Fruit fly (Drosophila melanogaster): Measurements from ENCODE around the gene CG14731.

The CG14731 gene

DNA sequence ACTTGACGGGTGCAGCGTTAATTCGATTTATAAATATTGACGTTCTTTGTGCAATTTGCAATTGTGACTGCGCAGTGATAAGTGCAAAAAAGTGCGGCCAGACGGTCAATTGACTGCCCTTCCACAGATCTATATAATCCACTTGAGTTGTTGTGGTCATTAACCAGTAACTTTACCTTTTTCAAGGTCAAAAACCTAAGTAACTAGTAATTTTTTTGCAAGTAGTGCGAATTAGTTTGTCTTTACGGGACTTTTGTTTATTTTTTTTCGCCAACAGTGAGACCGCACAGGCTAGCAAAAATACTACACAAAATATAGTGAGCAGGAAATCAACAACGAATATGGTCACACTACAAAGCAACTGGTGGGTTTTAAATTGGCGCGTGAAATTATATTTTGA lies 43.6 kb downstream of the CG14731 start, which contains the start of gene Tango9 (continued):
- TF ChIP-seq achi (GFP tag; optimal IDR thresholded peaks at IDR 0.05) (peak; percentile 20), CG1621 (tag; optimal IDR thresholded peaks at IDR 0.05) (peak; percentile 45), CG16779 (tag; optimal IDR thresholded peaks at IDR 0.05) (no peak), CG8632 (GFP tag; optimal IDR thresholded peaks at IDR 0.05) (peak; percentile 12), CG34406 (GFP tag; optimal IDR thresholded peaks at IDR 0.05) (peak; percentile 32), CG8119 (GFP tag; IDR thresholded peaks at IDR 0.05) (no peak), vri (GFP tag; optimal IDR thresholded peaks at IDR 0.05) (peak; percentile 29), CG10669 (GFP tag; optimal IDR thresholded peaks at IDR 0.05) (peak; percentile 1), pdm3 (GFP tag; optimal IDR thresholded peaks at IDR 0.05) (peak; percentile 31), svp (GFP tag) (peak; percentile 84), CG15336 (GFP tag; IDR thresholded peaks at IDR 0.05) (0 out of 2 replicates have a peak, but pooled peaks have one; percentile 25), CG10631 (GFP tag; optimal IDR thresholded peaks at IDR 0.05) (peak; percentile 17), Smox (GFP tag; optimal IDR thresholded peaks at IDR 0.05) (no peak), CG6808 (GFP tag; optimal IDR thresholded peaks at IDR 0.05) (peak; percentile 25), CG11294 (GFP tag; IDR thresholded peaks at IDR 0.05) (no peak), spab (GFP tag; optimal IDR thresholded peaks at IDR 0.05) (peak; percentile 8), Eip78C (GFP tag) (peak; percentile 76), ss (GFP tag; optimal IDR thresholded peaks at IDR 0.05) (peak; percentile 9 to 47), Sox15 (GFP tag; optimal IDR thresholded peaks at IDR 0.05) (no peak)

DNA sequence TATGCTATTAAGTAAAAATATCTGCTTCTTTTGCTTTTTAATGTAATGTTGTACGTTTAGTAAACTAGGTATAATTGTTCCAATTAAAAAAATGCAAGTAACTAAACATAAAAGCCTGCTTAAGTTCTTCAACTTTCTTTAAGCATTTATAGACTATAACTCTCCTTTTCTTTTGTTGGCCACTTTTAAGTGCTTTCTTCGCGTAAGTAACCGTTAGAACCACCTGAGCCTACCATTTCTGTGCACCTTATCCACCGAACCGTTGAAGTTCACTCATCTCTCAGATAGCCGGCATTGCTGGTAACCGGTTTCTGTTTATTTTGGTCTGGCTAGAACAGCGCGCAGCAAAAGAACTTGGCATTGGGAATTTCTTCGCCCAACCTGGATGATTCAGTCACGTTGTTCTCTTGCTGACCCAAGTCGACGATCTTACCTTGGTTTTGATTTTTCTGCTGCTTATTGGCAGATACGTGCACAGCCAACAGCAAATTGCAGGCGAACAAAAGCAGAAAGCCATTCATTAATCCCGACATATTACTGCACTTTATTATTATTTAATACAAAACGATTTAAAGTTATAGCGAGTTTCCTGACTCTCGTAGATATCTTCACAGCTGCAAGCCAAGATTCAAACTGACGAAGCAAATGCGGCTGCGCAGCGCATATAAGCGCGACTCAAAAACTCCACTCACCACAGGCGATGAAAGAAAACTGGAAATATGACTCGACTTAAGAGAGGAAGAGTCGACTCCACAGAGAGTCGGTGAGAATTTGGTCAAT lies 45.7 kb downstream of the CG14731 start, which contains the start of gene CG10005:
Gene CG10005, minus strand, starts transcription at position 642 of the 780 bp plus-strand sequence.
- peak; percentile 15 for TF ChIP-seq dsx (GFP tag; optimal IDR thresholded peaks at IDR 0.05; ENCODE audit: poor library complexity, severe bottlenecking)
- no peak for TF ChIP-seq CG4318 (GFP tag; optimal IDR thresholded peaks at IDR 0.05)
- peak; percentile 22 to 59 for TF ChIP-seq ss (GFP tag; optimal IDR thresholded peaks at IDR 0.05)
- peak; percentile 49 for TF ChIP-seq Eip75B (GFP tag; optimal IDR thresholded peaks at IDR 0.05)
- no peak for TF ChIP-seq Eip93F (GFP tag; optimal IDR thresholded peaks at IDR 0.05)
- no peak for TF ChIP-seq CG34406 (GFP tag; optimal IDR thresholded peaks at IDR 0.05)
- TF ChIP-seq topi (GFP tag; optimal IDR thresholded peaks at IDR 0.05), result peak; percentile 4
- peak; percentile 27 for TF ChIP-seq Sox102F (GFP tag; optimal IDR thresholded peaks at IDR 0.05)
- no peak for TF ChIP-seq CG6276 (GFP tag; optimal IDR thresholded peaks at IDR 0.05)
- peak; percentile 67 for TF ChIP-seq vri (GFP tag; optimal IDR thresholded peaks at IDR 0.05)
- TF ChIP-seq Gug (GFP tag; IDR thresholded peaks at IDR 0.05), result no peak
- TF ChIP-seq CG3032 (tag; optimal IDR thresholded peaks at IDR 0.05), result no peak
- TF ChIP-seq fd59A (GFP tag; optimal IDR thresholded peaks at IDR 0.05), result no peak
- TF ChIP-seq fd85E (GFP tag; optimal IDR thresholded peaks at IDR 0.05), result peak; percentile 27
- peak; percentile 59 for TF ChIP-seq CG9139 (GFP tag; optimal IDR thresholded peaks at IDR 0.05)
- TF ChIP-seq Eip78C (GFP tag), result peak; percentile 77
- no peak for TF ChIP-seq CG3919 (GFP tag; optimal IDR thresholded peaks at IDR 0.05)
- peak; percentile 57 for TF ChIP-seq CG6854 (GFP tag; optimal IDR thresholded peaks at IDR 0.05)
- TF ChIP-seq Sox15 (GFP tag; optimal IDR thresholded peaks at IDR 0.05), result no peak

DNA sequence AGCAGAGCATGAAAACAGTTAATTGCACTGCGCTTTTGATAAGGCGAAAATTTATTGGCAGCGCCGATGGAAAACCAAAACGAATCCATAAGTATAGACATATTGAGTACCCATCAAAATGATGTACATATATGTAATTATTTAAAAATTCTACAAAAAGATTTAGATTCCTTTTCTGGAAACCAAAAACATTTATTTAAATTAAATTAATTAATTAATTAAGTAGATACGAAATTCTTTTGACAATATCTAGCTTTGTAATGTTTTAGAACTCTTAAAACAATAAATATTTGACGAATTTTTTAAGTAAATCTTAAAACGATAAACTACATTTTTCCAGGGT lies 46.2 kb downstream of the CG14731 start:
- TF ChIP-seq eg (GFP tag; IDR thresholded peaks at IDR 0.05), result no peak
- no peak for TF ChIP-seq CG8319 (GFP tag; optimal IDR thresholded peaks at IDR 0.05)
- no peak for TF ChIP-seq Sox15 (GFP tag; optimal IDR thresholded peaks at IDR 0.05)
- no peak for TF ChIP-seq vri (GFP tag; optimal IDR thresholded peaks at IDR 0.05)
- no peak for TF ChIP-seq Hr38 (GFP tag; optimal IDR thresholded peaks at IDR 0.05)
- peak; percentile 75 for TF ChIP-seq svp (GFP tag)
- TF ChIP-seq CG7368 (GFP tag; optimal IDR thresholded peaks at IDR 0.05), result no peak
- no peak for TF ChIP-seq Eip93F (GFP tag; optimal IDR thresholded peaks at IDR 0.05)
- TF ChIP-seq CG1621 (tag; optimal IDR thresholded peaks at IDR 0.05), result no peak
- TF ChIP-seq CG6808 (GFP tag; optimal IDR thresholded peaks at IDR 0.05), result no peak
- TF ChIP-seq CG15336 (GFP tag; IDR thresholded peaks at IDR 0.05), result peak; percentile 66
- no peak for TF ChIP-seq CG3032 (tag; optimal IDR thresholded peaks at IDR 0.05)
- no peak for TF ChIP-seq lz (GFP tag; optimal IDR thresholded peaks at IDR 0.05)
- no peak for TF ChIP-seq CG11902 (GFP tag; optimal IDR thresholded peaks at IDR 0.05)
- peak; percentile 34 for TF ChIP-seq esn (GFP tag; optimal IDR thresholded peaks at IDR 0.05)
- TF ChIP-seq CG10631 (GFP tag; optimal IDR thresholded peaks at IDR 0.05), result no peak
- peak; percentile 63; the same call in 2 of the 3 replicates for TF ChIP-seq CG8119 (GFP tag; IDR thresholded peaks at IDR 0.05)
- no peak for TF ChIP-seq CG11294 (GFP tag; IDR thresholded peaks at IDR 0.05)
- TF ChIP-seq ss (GFP tag; optimal IDR thresholded peaks at IDR 0.05), result no peak
- TF ChIP-seq CG6276 (GFP tag; optimal IDR thresholded peaks at IDR 0.05), result peak; percentile 50
- TF ChIP-seq Sox102F (GFP tag; optimal IDR thresholded peaks at IDR 0.05), result no peak
- TF ChIP-seq CG16779 (tag; optimal IDR thresholded peaks at IDR 0.05), result peak; percentile 4
- TF ChIP-seq CG4318 (GFP tag; optimal IDR thresholded peaks at IDR 0.05), result no peak
- no peak for TF ChIP-seq Sox14 (GFP tag; optimal IDR thresholded peaks at IDR 0.05)
- TF ChIP-seq dsx (GFP tag; optimal IDR thresholded peaks at IDR 0.05; ENCODE audit: poor library complexity, severe bottlenecking), result no peak
- peak; percentile 17 for TF ChIP-seq CG10669 (GFP tag; optimal IDR thresholded peaks at IDR 0.05)
- peak; percentile 43 for TF ChIP-seq Eip78C (GFP tag)
- TF ChIP-seq CG8632 (GFP tag; optimal IDR thresholded peaks at IDR 0.05), result no peak
- no peak for TF ChIP-seq fkh (GFP tag; optimal IDR thresholded peaks at IDR 0.05)
- TF ChIP-seq OdsH (GFP tag; optimal IDR thresholded peaks at IDR 0.05), result peak; percentile 9
- no peak for TF ChIP-seq spab (GFP tag; optimal IDR thresholded peaks at IDR 0.05)
- no peak for TF ChIP-seq CG9139 (GFP tag; optimal IDR thresholded peaks at IDR 0.05)
